Worm (Caenorhabditis elegans) whole organism, midembryonic: ENCODE results near the gene cam-1.

Source experiments
- cog-1 ChIP-seq: sonication (generic microtip); optimal IDR thresholded peaks from 2 replicates; lab custom pipeline; 2016; ENCODE audit warnings: missing genetic modification characterization, missing compliant biosample characterization
- flt-1 ChIP-seq: fragments of 200-800 bp; sonication (Bioruptor generic); IDR thresholded peaks from 2 replicates; pipeline ENCODE4 v1.3.6; 2022; ENCODE audit warnings: missing genetic modification characterization, missing compliant biosample characterization
- klf-2 ChIP-seq: fragments of 200-800 bp; sonication (Bioruptor generic); conservative IDR thresholded peaks from 2 replicates; pipeline ENCODE4 v1.3.6; 2022; ENCODE audit warnings: missing genetic modification reagents, missing genetic modification characterization, missing compliant biosample characterization
- med-1 ChIP-seq: sonication (generic microtip); optimal IDR thresholded peaks from 2 replicates; lab custom pipeline; 2017; ENCODE audit warnings: missing genetic modification characterization, mild to moderate bottlenecking, missing compliant biosample characterization, antibody characterized with exemption, missing genetic modification reagents; ENCODE audit not compliant: insufficient read depth
- tab-1 ChIP-seq: fragments of 200-800 bp; sonication (Bioruptor generic); IDR thresholded peaks from 2 replicates; pipeline ENCODE4 v1.3.6; 2022; ENCODE audit warnings: missing genetic modification characterization, missing compliant biosample characterization

DNA sequence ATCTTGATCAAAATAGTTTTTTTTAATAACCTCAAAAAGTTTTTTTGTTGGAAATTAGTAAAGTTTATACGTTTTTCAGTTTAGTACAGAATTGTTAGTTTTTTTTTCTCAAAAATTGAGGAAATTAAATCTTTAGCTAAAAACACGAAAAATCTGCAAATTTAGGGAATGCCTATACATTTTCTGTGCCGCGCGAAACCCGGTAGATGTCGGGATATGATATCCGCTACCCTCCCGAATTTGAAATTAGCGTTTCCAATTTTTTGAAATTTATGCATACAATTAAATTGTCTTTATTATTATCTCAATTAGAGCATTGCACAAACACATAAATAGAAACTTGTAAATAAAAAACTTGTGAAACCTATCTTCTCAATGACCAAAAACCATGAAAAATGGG lies 22.9 kb upstream of the cam-1 start:
- TF ChIP-seq klf-2 (GFP tag; lab: Robert Waterston, UW), result no peak
- no peak for TF ChIP-seq flt-1 (GFP tag; lab: Robert Waterston, UW)
- no peak for TF ChIP-seq cog-1 (tag; lab: Kevin White, UChicago)
- TF ChIP-seq med-1, result no peak
- TF ChIP-seq tab-1, result no peak
